Fruit fly (Drosophila melanogaster) whole organism, embryonic: Measurements from ENCODE around the gene CG17202.
A peak's percentile ranks its signal among the peaks of the same experiment; 100 is the strongest.

Source experiments
- Antp ChIP-seq: fragments of 200-800 bp; sonication (Bioruptor generic); optimal IDR thresholded peaks from 3 replicates; lab custom pipeline; 2016; ENCODE audit warnings: missing biosample characterization, missing genetic modification characterization
- Asciz ChIP-seq: fragments of 200-800 bp; sonication (Bioruptor generic); optimal IDR thresholded peaks from 2 replicates; lab custom pipeline; 2017; ENCODE audit warnings: missing biosample characterization, mild to moderate bottlenecking, missing genetic modification characterization, missing genetic modification reagents
- Bgb ChIP-seq: fragments of 200-800 bp; sonication (Bioruptor generic); IDR thresholded peaks from 2 replicates; pipeline ENCODE4 v1.3.6; 2022; ENCODE audit warnings: missing biosample characterization, missing genetic modification characterization; ENCODE audit not compliant: partially characterized antibody
- CG12769 ChIP-seq: fragments of 200-800 bp; sonication (Bioruptor generic); optimal IDR thresholded peaks from 2 replicates; lab custom pipeline; 2019; ENCODE audit warnings: missing biosample characterization, mild to moderate bottlenecking, missing genetic modification characterization, moderate library complexity
- CG13287 ChIP-seq: fragments of 200-800 bp; sonication (Bioruptor generic); IDR thresholded peaks from 2 replicates; pipeline ENCODE4 v1.3.6; 2022; ENCODE audit warnings: missing biosample characterization, missing genetic modification characterization; ENCODE audit not compliant: partially characterized antibody
- CG14014 ChIP-seq: fragments of 200-800 bp; sonication (Bioruptor generic); IDR thresholded peaks from 2 replicates; pipeline ENCODE4 v1.3.6; 2022; ENCODE audit warnings: missing biosample characterization, missing genetic modification characterization
- CG15514 ChIP-seq: fragments of 200-800 bp; sonication (Bioruptor generic); optimal IDR thresholded peaks from 3 replicates; lab custom pipeline; 2017; ENCODE audit warnings: missing biosample characterization, missing genetic modification characterization, mild to moderate bottlenecking, moderate library complexity, missing genetic modification reagents
- CG17186 ChIP-seq: fragments of 200-800 bp; sonication (Bioruptor generic); optimal IDR thresholded peaks from 3 replicates; lab custom pipeline; 2017; ENCODE audit warnings: missing biosample characterization, missing genetic modification reagents, missing genetic modification characterization
- CG18599 ChIP-seq: fragments of 200-800 bp; sonication (Bioruptor generic); optimal IDR thresholded peaks from 3 replicates; lab custom pipeline; 2017; ENCODE audit warnings: missing biosample characterization, missing genetic modification characterization, mild to moderate bottlenecking, moderate library complexity, missing genetic modification reagents
- CG31441 ChIP-seq: fragments of 200-800 bp; sonication (Bioruptor generic); IDR thresholded peaks from 2 replicates; pipeline ENCODE4 v1.3.6; 2022; ENCODE audit warnings: missing biosample characterization, missing genetic modification characterization
- CG32532 ChIP-seq: fragments of 200-800 bp; sonication (Bioruptor generic); IDR thresholded peaks from 2 replicates; pipeline ENCODE4 v1.3.6; 2022; ENCODE audit warnings: missing biosample characterization, missing genetic modification characterization
- CG4328 ChIP-seq: fragments of 200-800 bp; sonication (Bioruptor generic); optimal IDR thresholded peaks from 3 replicates; lab custom pipeline; 2017; ENCODE audit warnings: missing biosample characterization, missing genetic modification reagents, missing genetic modification characterization
- CG4707 ChIP-seq: fragments of 200-800 bp; sonication (Bioruptor generic); optimal IDR thresholded peaks from 2 replicates; lab custom pipeline; 2018; ENCODE audit warnings: missing biosample characterization, mild to moderate bottlenecking, missing genetic modification characterization, moderate library complexity
- CG7357 ChIP-seq: fragments of 200-800 bp; sonication (Bioruptor generic); IDR thresholded peaks from 3 replicates; pipeline ENCODE4 v1.3.6; 2022; ENCODE audit warnings: missing biosample characterization, missing genetic modification characterization
- CG8290 ChIP-seq, 3 experiments: fragments of 200-800 bp; sonication (Bioruptor generic); optimal IDR thresholded peaks; 2 replicates each; lab custom pipeline; 2016 to 2019; ENCODE audit warnings: missing biosample characterization in 3 of 3, missing genetic modification characterization in 3 of 3, mild to moderate bottlenecking in 2 of 3, moderate library complexity in 1 of 3
- CG9609 ChIP-seq: fragments of 200-800 bp; sonication (Bioruptor generic); optimal IDR thresholded peaks from 3 replicates; lab custom pipeline; 2016; ENCODE audit warnings: missing biosample characterization, missing genetic modification characterization
- CG9797 ChIP-seq: fragments of 200-800 bp; sonication (Bioruptor generic); optimal IDR thresholded peaks from 3 replicates; lab custom pipeline; 2018; ENCODE audit warnings: missing biosample characterization, mild to moderate bottlenecking, missing genetic modification characterization
- CG9932 ChIP-seq: fragments of 200-800 bp; sonication (Bioruptor generic); IDR thresholded peaks from 2 replicates; pipeline ENCODE4 v1.3.6; 2022; ENCODE audit warnings: missing biosample characterization, missing genetic modification characterization
- Camta ChIP-seq: fragments of 200-800 bp; sonication (Bioruptor generic); optimal IDR thresholded peaks from 2 replicates; lab custom pipeline; 2016; ENCODE audit warnings: missing biosample characterization, missing genetic modification characterization
- D19B ChIP-seq: fragments of 200-800 bp; sonication (Bioruptor generic); optimal IDR thresholded peaks from 2 replicates; lab custom pipeline; 2017; ENCODE audit warnings: missing biosample characterization, mild to moderate bottlenecking, missing genetic modification characterization
- Deaf1 ChIP-seq: fragments of 200-800 bp; optimal IDR thresholded peaks from 3 replicates; lab custom pipeline; 2019; ENCODE audit warnings: missing biosample characterization, mild to moderate bottlenecking, missing genetic modification characterization, moderate library complexity
- Dek ChIP-seq: fragments of 200-800 bp; sonication (Bioruptor generic); optimal IDR thresholded peaks from 3 replicates; lab custom pipeline; 2019; ENCODE audit warnings: missing biosample characterization, mild to moderate bottlenecking, missing genetic modification characterization, moderate library complexity
- Elba2 ChIP-seq: fragments of 200-800 bp; sonication (Bioruptor generic); optimal IDR thresholded peaks from 3 replicates; lab custom pipeline; 2016; ENCODE audit warnings: missing biosample characterization, missing genetic modification characterization
- Ets97D ChIP-seq: fragments of 200-800 bp; sonication (Bioruptor generic); optimal IDR thresholded peaks from 3 replicates; lab custom pipeline; 2016; ENCODE audit warnings: missing biosample characterization, missing genetic modification characterization
- HLH3B ChIP-seq: fragments of 200-800 bp; sonication (Bioruptor generic); IDR thresholded peaks from 2 replicates; pipeline ENCODE4 v1.3.6; 2022; ENCODE audit warnings: missing biosample characterization, missing genetic modification characterization
- Med ChIP-seq: fragments of 200-800 bp; sonication (Bioruptor generic); peaks from one replicate; lab custom pipeline; 2016; ENCODE audit warnings: missing biosample characterization, missing genetic modification characterization, mild to moderate bottlenecking, inconsistent platforms, moderate library complexity
- Oli ChIP-seq: fragments of 200-800 bp; sonication (Bioruptor generic); optimal IDR thresholded peaks from 2 replicates; lab custom pipeline; 2018; ENCODE audit warnings: missing biosample characterization, mild to moderate bottlenecking, missing genetic modification characterization, moderate library complexity
- TFAM ChIP-seq: fragments of 200-800 bp; sonication (Bioruptor generic); optimal IDR thresholded peaks from 2 replicates; lab custom pipeline; 2017; ENCODE audit warnings: missing biosample characterization, missing genetic modification characterization, inconsistent platforms
- Trl ChIP-seq, 3 experiments: fragments of >200 bp in 2 of 3; fragments of 200-800 bp in 1 of 3; sonication (Bioruptor generic) in 1 of 3; optimal IDR thresholded peaks; 2 replicates in 1 of 3; 3 replicates in 2 of 3; lab custom pipeline; 2016 to 2017; ENCODE audit warnings: missing biosample characterization in 1 of 3, missing genetic modification characterization in 1 of 3
- ab ChIP-seq: fragments of 200-800 bp; sonication (Bioruptor generic); optimal IDR thresholded peaks from 2 replicates; lab custom pipeline; 2016; ENCODE audit warnings: missing biosample characterization, missing genetic modification characterization
- caup ChIP-seq: fragments of 200-800 bp; sonication (Bioruptor generic); optimal IDR thresholded peaks from 3 replicates; lab custom pipeline; 2017; ENCODE audit warnings: missing biosample characterization, mild to moderate bottlenecking, missing genetic modification characterization, moderate library complexity; ENCODE audit not compliant: severe bottlenecking
- chinmo ChIP-seq: fragments of 200-800 bp; sonication (Bioruptor generic); IDR thresholded peaks from 4 replicates; pipeline ENCODE4 v1.3.6; 2022; ENCODE audit warnings: missing biosample characterization, missing genetic modification characterization; ENCODE audit not compliant: partially characterized antibody
- exex ChIP-seq: fragments of 200-800 bp; sonication (Bioruptor generic); optimal IDR thresholded peaks from 4 replicates; lab custom pipeline; 2018; ENCODE audit warnings: missing biosample characterization, mild to moderate bottlenecking, missing genetic modification characterization, moderate library complexity
- gro ChIP-seq: fragments of 200-800 bp; sonication (Bioruptor generic); optimal IDR thresholded peaks from 2 replicates; lab custom pipeline; 2016; ENCODE audit warnings: missing biosample characterization, missing genetic modification characterization
- hkb ChIP-seq, 2 experiments: fragments of 200-800 bp in 1 of 2; fragments of >200 bp in 1 of 2; sonication (Bioruptor generic) in 1 of 2; IDR thresholded peaks in 1 of 2; optimal IDR thresholded peaks in 1 of 2; 2 replicates each; pipeline versions ENCODE4 v1.3.6 to Lab custom; 2017 to 2022; ENCODE audit warnings: missing biosample characterization in 1 of 2, missing genetic modification characterization in 1 of 2
- hth ChIP-seq: fragments of >200 bp; optimal IDR thresholded peaks from 2 replicates; lab custom pipeline; 2017; ENCODE audit warnings: inconsistent platforms
- mirr ChIP-seq: fragments of 200-800 bp; sonication (Bioruptor generic); optimal IDR thresholded peaks from 3 replicates; lab custom pipeline; 2018; ENCODE audit warnings: missing biosample characterization, mild to moderate bottlenecking, missing genetic modification characterization
- onecut ChIP-seq: fragments of 200-800 bp; sonication (Bioruptor generic); IDR thresholded peaks from 2 replicates; pipeline ENCODE4 v1.3.6; 2022; ENCODE audit warnings: missing biosample characterization, missing genetic modification characterization
- pan ChIP-seq, 4 experiments: fragments of >200 bp in 3 of 4; fragments of 200-800 bp in 1 of 4; sonication (Bioruptor generic) in 1 of 4; optimal IDR thresholded peaks in 3 of 4; IDR thresholded peaks in 1 of 4; 2 replicates each; pipeline versions ENCODE4 v1.3.6 to Lab custom; 2017 to 2022; ENCODE audit warnings: missing biosample characterization in 2 of 4, missing genetic modification characterization in 2 of 4, mixed read lengths in 1 of 4
- pnt ChIP-seq: fragments of 200-800 bp; sonication (Bioruptor generic); optimal IDR thresholded peaks from 3 replicates; lab custom pipeline; 2016; ENCODE audit warnings: missing biosample characterization, missing genetic modification characterization
- pum ChIP-seq: fragments of 200-800 bp; sonication (Bioruptor generic); optimal IDR thresholded peaks from 2 replicates; lab custom pipeline; 2016; ENCODE audit warnings: missing biosample characterization, missing genetic modification characterization
- seq ChIP-seq: fragments of 200-800 bp; sonication (Bioruptor generic); IDR thresholded peaks from 2 replicates; pipeline ENCODE4 v1.3.6; 2022; ENCODE audit warnings: missing biosample characterization, missing genetic modification characterization
- sna ChIP-seq: fragments of 200-800 bp; sonication (Bioruptor generic); IDR thresholded peaks from 2 replicates; pipeline ENCODE4 v1.3.6; 2022; ENCODE audit warnings: missing biosample characterization, missing genetic modification characterization; ENCODE audit not compliant: partially characterized antibody
- tgo ChIP-seq: fragments of 200-800 bp; sonication (Bioruptor generic); IDR thresholded peaks from 3 replicates; pipeline ENCODE4 v1.3.6; 2022; ENCODE audit warnings: missing biosample characterization, missing genetic modification characterization
- tio ChIP-seq: fragments of 200-800 bp; sonication (Bioruptor generic); optimal IDR thresholded peaks from 2 replicates; lab custom pipeline; 2017; ENCODE audit warnings: missing biosample characterization, missing genetic modification characterization, inconsistent platforms
- unc-4 ChIP-seq: fragments of 200-800 bp; sonication (Bioruptor generic); IDR thresholded peaks from 2 replicates; pipeline ENCODE4 v1.3.6; 2022; ENCODE audit warnings: missing biosample characterization, missing genetic modification characterization; ENCODE audit not compliant: partially characterized antibody
- unpg ChIP-seq: fragments of 200-800 bp; sonication (Bioruptor generic); optimal IDR thresholded peaks from 3 replicates; lab custom pipeline; 2018; ENCODE audit warnings: missing biosample characterization, mild to moderate bottlenecking, missing genetic modification characterization, moderate library complexity

Gene CG17202

DNA sequence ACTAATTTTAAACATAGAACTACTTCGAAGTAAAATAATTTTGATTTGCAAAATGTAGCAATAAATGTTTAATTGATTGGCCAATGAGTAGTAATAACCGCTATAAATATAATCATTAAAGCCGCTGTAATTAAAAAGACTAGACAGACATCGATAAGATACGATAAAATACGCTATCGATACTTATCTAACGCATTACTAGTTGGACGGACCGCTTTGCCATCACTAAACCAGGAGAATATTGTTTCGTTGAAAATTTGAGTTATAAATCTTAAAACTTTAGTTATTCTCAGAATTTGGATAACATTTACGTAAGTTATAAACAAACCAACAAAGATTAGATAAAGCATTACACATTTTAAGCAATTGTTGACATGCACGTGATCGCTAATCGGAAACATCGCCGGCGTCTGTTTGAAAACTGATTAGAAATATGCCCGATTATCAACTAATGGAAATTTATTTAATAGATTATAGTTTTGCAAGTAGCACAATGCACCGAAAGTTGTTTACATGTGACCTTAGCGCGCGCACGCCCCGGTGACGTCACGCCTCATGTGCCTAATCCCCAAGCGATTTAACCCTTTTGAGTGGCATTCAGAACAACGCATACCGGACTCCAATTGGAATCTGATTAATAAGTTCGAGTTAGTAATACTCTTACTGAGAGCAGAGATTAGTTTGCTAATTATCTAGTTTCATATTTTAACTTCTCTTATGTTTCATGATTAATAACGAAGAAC, 17.0 kb downstream of the CG17202 start, which contains the start of gene Desat1 (continued):
- no peak for TF ChIP-seq CG4328 (GFP tag; lab: Kevin White, UChicago)
- no peak for TF ChIP-seq ab (GFP tag; lab: Kevin White, UChicago)
- TF ChIP-seq tgo: no peak
- TF ChIP-seq gro (GFP tag; lab: Kevin White, UChicago): peak; percentile 6
- peak; percentile 90 for TF ChIP-seq Bgb (GFP tag; lab: Robert Waterston, UW)
- no peak for TF ChIP-seq Elba2 (GFP tag; lab: Kevin White, UChicago)
- no peak for TF ChIP-seq unpg
- no peak for TF ChIP-seq tio (GFP tag; lab: Kevin White, UChicago)
- no peak for TF ChIP-seq D19B
- TF ChIP-seq CG15514 (GFP tag; lab: Kevin White, UChicago): peak; percentile 41
- no peak for TF ChIP-seq Oli (tag; lab: Kevin White, UChicago)
- TF ChIP-seq CG7357 (GFP tag; lab: Robert Waterston, UW): no peak
- TF ChIP-seq CG4707: no peak
- TF ChIP-seq mirr: no peak
- TF ChIP-seq pum: no peak
- TF ChIP-seq CG9797 (GFP tag; lab: Kevin White, UChicago): no peak
- peak; percentile 93 for TF ChIP-seq sna
- TF ChIP-seq pnt (GFP tag; lab: Kevin White, UChicago): no peak
- TF ChIP-seq Dek (tag; lab: Kevin White, UChicago): no peak
- TF ChIP-seq Ets97D (GFP tag; lab: Kevin White, UChicago): peak; percentile 51
- no peak for TF ChIP-seq caup
- no peak for TF ChIP-seq Trl (optimal IDR thresholded peaks at IDR 0.05; lab: Kevin White, UChicago)
- no peak for TF ChIP-seq Trl (GFP tag; optimal IDR thresholded peaks at IDR 0.05; lab: Kevin White, UChicago)
- no peak for TF ChIP-seq CG9609 (GFP tag; lab: Kevin White, UChicago)
- no peak for TF ChIP-seq TFAM (GFP tag; lab: Kevin White, UChicago)
- TF ChIP-seq Asciz: no peak
- peak; percentile 12 for TF ChIP-seq CG17186
- no peak for TF ChIP-seq HLH3B (GFP tag; lab: Robert Waterston, UW)
- TF ChIP-seq hth (lab: Kevin White, UChicago): no peak
- TF ChIP-seq CG31441 (GFP tag; lab: Robert Waterston, UW): no peak
- TF ChIP-seq hkb (optimal IDR thresholded peaks at IDR 0.05; lab: Kevin White, UChicago): no peak
- TF ChIP-seq hkb (GFP tag; IDR thresholded peaks at IDR 0.05; lab: Robert Waterston, UW): no peak
- TF ChIP-seq CG14014 (GFP tag; lab: Robert Waterston, UW): no peak

DNA sequence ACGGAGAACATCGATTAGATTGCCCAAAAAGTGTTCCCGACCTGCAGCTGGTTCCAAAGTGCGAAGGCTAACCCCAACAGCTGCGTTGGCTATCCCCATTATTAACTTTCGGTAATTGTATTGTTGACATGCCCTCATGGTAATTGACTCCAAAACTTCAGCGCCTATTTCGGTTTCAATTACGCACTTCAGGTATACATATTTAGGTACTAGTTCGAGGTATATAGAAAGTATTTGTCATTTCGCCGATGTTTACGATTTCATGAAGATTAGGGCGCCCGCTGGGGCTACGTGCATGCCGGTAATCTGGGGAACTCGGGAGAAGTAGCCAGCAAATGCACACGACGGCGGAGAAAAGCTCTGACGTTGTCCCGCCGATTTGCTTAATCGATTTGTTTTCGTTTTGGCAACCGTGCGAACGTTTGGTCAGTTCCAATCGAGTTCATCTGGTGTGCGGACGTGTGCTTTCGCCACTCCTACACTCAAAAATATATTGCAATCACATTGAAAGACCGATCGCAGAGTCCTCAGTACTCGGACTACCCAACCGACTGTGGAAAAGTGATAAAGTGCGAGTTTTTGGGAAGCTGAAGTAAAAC, 18.5 kb downstream of the CG17202 start:
- TF ChIP-seq CG9932 (GFP tag; lab: Robert Waterston, UW): peak; percentile 24; the same call in 1 of the 2 replicates
- TF ChIP-seq CG13287: no peak
- no peak for TF ChIP-seq pan (optimal IDR thresholded peaks at IDR 0.05; lab: Kevin White, UChicago)
- TF ChIP-seq pan (GFP tag; optimal IDR thresholded peaks at IDR 0.05 in 1 of 2, IDR thresholded peaks at IDR 0.05 in 1 of 2): peak in 1 of 2 experiments; percentile 15
- TF ChIP-seq Antp (GFP tag; lab: Kevin White, UChicago): no peak
- peak; percentile 25; the same call in 1 of the 2 replicates for TF ChIP-seq onecut
- TF ChIP-seq CG18599: peak; percentile 2
- no peak for TF ChIP-seq unc-4 (GFP tag; lab: Robert Waterston, UW)
- TF ChIP-seq chinmo (GFP tag; lab: Robert Waterston, UW): 0 out of 4 replicates have a peak, but pooled peaks have one; percentile 76
- peak; percentile 74 for TF ChIP-seq CG12769 (tag; lab: Kevin White, UChicago)
- no peak for TF ChIP-seq Camta (GFP tag; lab: Kevin White, UChicago)
- TF ChIP-seq exex (tag; lab: Kevin White, UChicago): peak; percentile 58
- TF ChIP-seq CG8290 (GFP tag; optimal IDR thresholded peaks at IDR 0.05; lab: Kevin White, UChicago): no peak
- TF ChIP-seq CG8290 (tag; optimal IDR thresholded peaks at IDR 0.05; lab: Kevin White, UChicago): peak in 1 of 2 experiments; percentile 41
- peak; percentile 20; the same call in 1 of the 2 replicates for TF ChIP-seq CG32532 (GFP tag; lab: Robert Waterston, UW)
- peak; percentile 46 for TF ChIP-seq Deaf1
- TF ChIP-seq Med (GFP tag; lab: Kevin White, UChicago): peak; percentile 36
- no peak for TF ChIP-seq seq (GFP tag; lab: Robert Waterston, UW)
